Fruit fly (Drosophila melanogaster): ENCODE measurements around the gene CG31952.

dm6 chr2L:3440322-3440721, 23.8 kb downstream of the CG31952 start:
- no peak for TF ChIP-seq pan (optimal IDR thresholded peaks at IDR 0.05)
- no peak for TF ChIP-seq Dll (optimal IDR thresholded peaks at IDR 0.05)
- no peak for TF ChIP-seq usp (GFP tag; optimal IDR thresholded peaks at IDR 0.05)
- no peak for TF ChIP-seq psq (optimal IDR thresholded peaks at IDR 0.05)
